Fruit fly (Drosophila melanogaster) whole organism, prepupa: ENCODE results near the gene CG32650.
A peak's percentile ranks its signal among the peaks of the same experiment; 100 is the strongest.

Source experiments
- CG3032 ChIP-seq: fragments of 200-800 bp; optimal IDR thresholded peaks from 2 replicates; lab custom pipeline; 2019; ENCODE audit warnings: missing biosample characterization, mild to moderate bottlenecking, missing genetic modification characterization, moderate library complexity
- achi ChIP-seq: fragments of 200-800 bp; sonication (Bioruptor generic); optimal IDR thresholded peaks from 3 replicates; lab custom pipeline; 2016; ENCODE audit warnings: missing biosample characterization, missing genetic modification characterization
- acj6 ChIP-seq: fragments of 200-800 bp; sonication (Bioruptor generic); optimal IDR thresholded peaks from 3 replicates; lab custom pipeline; 2016; ENCODE audit warnings: missing biosample characterization, missing genetic modification characterization
- spab ChIP-seq: fragments of 200-800 bp; sonication (Bioruptor generic); optimal IDR thresholded peaks from 2 replicates; lab custom pipeline; 2017; ENCODE audit warnings: missing biosample characterization, mild to moderate bottlenecking, missing genetic modification characterization, missing genetic modification reagents

DNA sequence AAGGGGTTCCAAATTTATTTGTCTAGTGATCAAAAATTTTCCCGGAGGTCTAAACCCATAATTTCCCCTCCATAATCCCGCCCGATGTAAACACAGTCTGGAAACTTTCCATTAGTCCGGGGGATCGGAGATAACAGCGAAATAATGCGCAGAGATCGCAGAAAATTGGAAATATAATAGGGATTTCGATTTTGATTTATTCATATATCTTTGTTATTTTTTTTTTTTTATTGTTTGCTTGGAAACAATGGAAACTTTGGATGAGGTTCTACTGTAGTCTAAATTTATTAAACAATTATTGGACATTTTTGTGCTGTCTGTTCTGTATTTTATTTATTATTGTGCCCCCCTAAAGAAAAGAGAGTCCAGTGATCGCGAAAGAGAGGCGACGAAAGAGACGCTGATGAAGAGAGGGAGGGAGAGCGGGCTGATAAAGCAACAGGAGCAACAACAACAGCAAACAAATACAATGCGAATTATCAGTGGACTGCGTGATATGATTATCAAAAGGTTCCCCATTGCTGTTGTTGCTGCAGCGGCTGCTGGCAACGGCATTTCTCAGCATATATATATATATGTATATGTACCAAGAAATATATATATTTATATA lies 3.2 kb downstream of the CG32650 start:
- peak; percentile 8 for TF ChIP-seq acj6 (GFP tag; lab: Kevin White, UChicago)
- no peak for TF ChIP-seq CG3032
- no peak for TF ChIP-seq spab
- no peak for TF ChIP-seq achi (GFP tag; lab: Kevin White, UChicago)
